Fruit fly (Drosophila melanogaster): Measurements from ENCODE around the gene Dna2.

DNA sequence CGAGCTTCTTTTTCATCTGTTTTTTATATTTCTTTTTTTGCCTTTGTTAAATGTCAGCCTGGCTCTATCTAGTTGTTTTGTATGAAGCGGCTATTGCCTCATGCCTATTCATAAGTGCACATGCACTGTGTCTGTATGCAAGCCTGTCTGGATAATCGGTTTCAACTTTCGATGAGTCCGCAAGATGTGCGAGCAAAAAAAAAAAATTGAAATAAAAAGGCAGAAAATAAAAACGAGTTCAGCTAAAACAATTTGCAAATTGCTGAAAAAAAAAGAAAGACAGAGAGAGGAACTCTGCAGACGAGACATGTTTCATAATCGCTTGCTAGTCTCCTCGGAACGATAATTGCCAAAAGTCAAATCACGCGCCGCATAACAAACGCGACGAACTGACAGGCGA, 35.5 kb downstream of the Dna2 start:
- TF ChIP-seq CG14441 (GFP tag; IDR thresholded peaks at IDR 0.05) (no peak), CG3065 (GFP tag; optimal IDR thresholded peaks at IDR 0.05) (no peak), CG10565 (GFP tag; optimal IDR thresholded peaks at IDR 0.05) (no peak), CG6654 (GFP tag; optimal IDR thresholded peaks at IDR 0.05) (no peak), luna (GFP tag; optimal IDR thresholded peaks at IDR 0.05) (no peak), CG1602 (GFP tag; optimal IDR thresholded peaks at IDR 0.05) (no peak), fd96Cb (tag; optimal IDR thresholded peaks at IDR 0.05) (no peak), dati (GFP tag; IDR thresholded peaks at IDR 0.05) (no peak), esg (GFP tag; conservative IDR thresholded peaks at IDR 0.05) (no peak)

Measured in whole organism, embryonic.